Fruit fly (Drosophila melanogaster) whole organism, embryonic: ENCODE data around the gene ps.

Source experiments
- ATbp ChIP-seq: fragments of 200-800 bp; sonication (Bioruptor generic); optimal IDR thresholded peaks from 2 replicates; lab custom pipeline; 2017; ENCODE audit warnings: missing biosample characterization, mild to moderate bottlenecking, missing genetic modification characterization, missing genetic modification reagents
- Antp ChIP-seq: fragments of 200-800 bp; sonication (Bioruptor generic); optimal IDR thresholded peaks from 3 replicates; lab custom pipeline; 2016; ENCODE audit warnings: missing biosample characterization, missing genetic modification characterization
- Blimp-1 ChIP-seq: fragments of 200-800 bp; sonication (Bioruptor generic); optimal IDR thresholded peaks from 3 replicates; lab custom pipeline; 2018; ENCODE audit warnings: missing biosample characterization, missing genetic modification characterization, mild to moderate bottlenecking, moderate library complexity, missing genetic modification reagents
- CG10147 ChIP-seq: fragments of 200-800 bp; sonication (Bioruptor generic); optimal IDR thresholded peaks from 2 replicates; lab custom pipeline; 2019; ENCODE audit warnings: missing biosample characterization, mild to moderate bottlenecking, missing genetic modification characterization, moderate library complexity
- CG11723 ChIP-seq: fragments of 200-800 bp; sonication (Bioruptor generic); optimal IDR thresholded peaks from 2 replicates; lab custom pipeline; 2017; ENCODE audit warnings: missing biosample characterization, mild to moderate bottlenecking, missing genetic modification characterization
- CG13123 ChIP-seq: fragments of 200-800 bp; sonication (Bioruptor generic); optimal IDR thresholded peaks from 2 replicates; lab custom pipeline; 2016; ENCODE audit warnings: missing biosample characterization, missing genetic modification characterization
- CG13775 ChIP-seq: fragments of 200-800 bp; sonication (Bioruptor generic); optimal IDR thresholded peaks from 3 replicates; lab custom pipeline; 2017; ENCODE audit warnings: missing biosample characterization, mild to moderate bottlenecking, missing genetic modification characterization
- CG14050 ChIP-seq: fragments of 200-800 bp; sonication (Bioruptor generic); IDR thresholded peaks from 3 replicates; pipeline ENCODE4 v1.3.6; 2022; ENCODE audit warnings: missing biosample characterization, missing genetic modification characterization
- CG14441 ChIP-seq: fragments of 200-800 bp; sonication (Bioruptor generic); IDR thresholded peaks from 2 replicates; pipeline ENCODE4 v1.3.6; 2022; ENCODE audit warnings: missing biosample characterization, missing genetic modification characterization
- CG17359 ChIP-seq: fragments of 200-800 bp; sonication (Bioruptor generic); optimal IDR thresholded peaks from 3 replicates; lab custom pipeline; 2018; ENCODE audit warnings: missing biosample characterization, mild to moderate bottlenecking, missing genetic modification characterization, moderate library complexity
- CG17385 ChIP-seq: fragments of 200-800 bp; sonication (Bioruptor generic); optimal IDR thresholded peaks from 3 replicates; lab custom pipeline; 2018; ENCODE audit warnings: missing biosample characterization, mild to moderate bottlenecking, missing genetic modification characterization
- CG18764 ChIP-seq: fragments of 200-800 bp; sonication (Bioruptor generic); optimal IDR thresholded peaks from 3 replicates; lab custom pipeline; 2016; ENCODE audit warnings: missing biosample characterization, missing genetic modification characterization
- CG2712 ChIP-seq: fragments of 200-800 bp; optimal IDR thresholded peaks from 3 replicates; lab custom pipeline; 2019; ENCODE audit warnings: missing biosample characterization, mild to moderate bottlenecking, missing genetic modification characterization, moderate library complexity
- CG31365 ChIP-seq: fragments of 200-800 bp; sonication (Bioruptor generic); optimal IDR thresholded peaks from 2 replicates; lab custom pipeline; 2018; ENCODE audit warnings: missing biosample characterization, mild to moderate bottlenecking, missing genetic modification characterization
- CG31388 ChIP-seq: fragments of 200-800 bp; sonication (Bioruptor generic); optimal IDR thresholded peaks from 2 replicates; lab custom pipeline; 2016; ENCODE audit warnings: missing biosample characterization, missing genetic modification characterization
- CG34422 ChIP-seq: fragments of 200-800 bp; sonication (Bioruptor generic); IDR thresholded peaks from 3 replicates; pipeline ENCODE4 v1.3.6; 2022; ENCODE audit warnings: missing biosample characterization, missing genetic modification characterization
- CG6272 ChIP-seq: fragments of 200-800 bp; sonication (Bioruptor generic); IDR thresholded peaks from 2 replicates; pipeline ENCODE4 v1.3.6; 2022; ENCODE audit warnings: missing biosample characterization, missing genetic modification characterization
- CG6683 ChIP-seq: fragments of 200-800 bp; sonication (Bioruptor generic); optimal IDR thresholded peaks from 2 replicates; lab custom pipeline; 2017; ENCODE audit warnings: missing biosample characterization, mild to moderate bottlenecking, missing genetic modification characterization, missing genetic modification reagents
- CG8089 ChIP-seq: fragments of 200-800 bp; sonication (Bioruptor generic); optimal IDR thresholded peaks from 3 replicates; lab custom pipeline; 2016; ENCODE audit warnings: missing biosample characterization, missing genetic modification characterization
- CG8944 ChIP-seq: fragments of 200-800 bp; sonication (Bioruptor generic); optimal IDR thresholded peaks from 3 replicates; lab custom pipeline; 2016; ENCODE audit warnings: missing biosample characterization, missing genetic modification characterization
- CG9215 ChIP-seq: fragments of 200-800 bp; sonication (Bioruptor generic); IDR thresholded peaks from 2 replicates; pipeline ENCODE4 v1.3.6; 2022; ENCODE audit warnings: missing biosample characterization, missing genetic modification characterization
- CG9876 ChIP-seq: fragments of 200-800 bp; sonication (Bioruptor generic); optimal IDR thresholded peaks from 2 replicates; lab custom pipeline; 2016; ENCODE audit warnings: missing biosample characterization, missing genetic modification characterization
- Camta ChIP-seq: fragments of 200-800 bp; sonication (Bioruptor generic); optimal IDR thresholded peaks from 2 replicates; lab custom pipeline; 2016; ENCODE audit warnings: missing biosample characterization, missing genetic modification characterization
- Dad ChIP-seq: fragments of 200-800 bp; sonication (Bioruptor generic); optimal IDR thresholded peaks from 3 replicates; lab custom pipeline; 2016; ENCODE audit warnings: missing biosample characterization, missing genetic modification characterization
- Eip74EF ChIP-seq, 2 experiments: fragments of 200-800 bp in 1 of 2; fragments of >200 bp in 1 of 2; sonication (Bioruptor generic) in 1 of 2; optimal IDR thresholded peaks; 2 replicates each; lab custom pipeline; 2017 to 2019; ENCODE audit warnings: missing biosample characterization in 2 of 2, missing genetic modification characterization in 2 of 2, mild to moderate bottlenecking in 1 of 2, moderate library complexity in 1 of 2
- HLHmδ ChIP-seq: fragments of 200-800 bp; sonication (Bioruptor generic); optimal IDR thresholded peaks from 2 replicates; lab custom pipeline; 2018; ENCODE audit warnings: missing biosample characterization, mild to moderate bottlenecking, missing genetic modification characterization, moderate library complexity
- Hsf ChIP-seq: fragments of 200-800 bp; sonication (Bioruptor generic); optimal IDR thresholded peaks from 3 replicates; lab custom pipeline; 2016; ENCODE audit warnings: missing biosample characterization, missing genetic modification characterization
- MTF-1 ChIP-seq: fragments of 200-800 bp; sonication (Bioruptor generic); optimal IDR thresholded peaks from 2 replicates; lab custom pipeline; 2018; ENCODE audit warnings: missing biosample characterization, mild to moderate bottlenecking, missing genetic modification characterization, borderline replicate concordance
- Ravus ChIP-seq: fragments of 200-800 bp; sonication (Bioruptor generic); IDR thresholded peaks from 2 replicates; pipeline ENCODE4 v1.3.6; 2022; ENCODE audit warnings: missing biosample characterization, missing genetic modification characterization
- Sox102F ChIP-seq: fragments of 200-800 bp; sonication (Bioruptor generic); optimal IDR thresholded peaks from 2 replicates; lab custom pipeline; 2018; ENCODE audit warnings: missing biosample characterization, mild to moderate bottlenecking, missing genetic modification characterization, moderate library complexity
- Usf ChIP-seq: fragments of 200-800 bp; sonication (Bioruptor generic); optimal IDR thresholded peaks from 2 replicates; lab custom pipeline; 2017; ENCODE audit warnings: missing genotype, missing biosample characterization, missing genetic modification characterization
- ab ChIP-seq: fragments of 200-800 bp; sonication (Bioruptor generic); optimal IDR thresholded peaks from 2 replicates; lab custom pipeline; 2016; ENCODE audit warnings: missing biosample characterization, missing genetic modification characterization
- amos ChIP-seq: fragments of 200-800 bp; sonication (Bioruptor generic); IDR thresholded peaks from 2 replicates; pipeline ENCODE4 v1.3.6; 2022; ENCODE audit warnings: missing biosample characterization, missing genetic modification characterization; ENCODE audit not compliant: partially characterized antibody
- bigmax ChIP-seq: fragments of 200-800 bp; sonication (Bioruptor generic); optimal IDR thresholded peaks from 2 replicates; lab custom pipeline; 2018; ENCODE audit warnings: missing biosample characterization, mild to moderate bottlenecking, missing genetic modification characterization
- bsh ChIP-seq, 2 experiments: fragments of 200-800 bp; sonication (Bioruptor generic); optimal IDR thresholded peaks; 2 replicates each; lab custom pipeline; 2017 to 2018; ENCODE audit warnings: mild to moderate bottlenecking in 2 of 2, missing biosample characterization in 2 of 2, missing genetic modification characterization in 2 of 2, moderate library complexity in 1 of 2
- cas ChIP-seq: fragments of 200-800 bp; sonication (Bioruptor generic); IDR thresholded peaks from 2 replicates; pipeline ENCODE4 v1.3.6; 2022; ENCODE audit warnings: missing biosample characterization, missing genetic modification characterization
- chm ChIP-seq: fragments of 200-800 bp; sonication (Bioruptor generic); IDR thresholded peaks from 2 replicates; pipeline ENCODE4 v1.3.6; 2022; ENCODE audit warnings: missing biosample characterization, missing genetic modification characterization
- cwo ChIP-seq: fragments of 200-800 bp; sonication (Bioruptor generic); optimal IDR thresholded peaks from 3 replicates; lab custom pipeline; 2017; ENCODE audit warnings: missing biosample characterization, missing genetic modification characterization, mild to moderate bottlenecking, moderate library complexity, missing genetic modification reagents
- dm ChIP-seq: fragments of 200-800 bp; sonication (Bioruptor generic); optimal IDR thresholded peaks from 3 replicates; lab custom pipeline; 2016; ENCODE audit warnings: missing biosample characterization, missing genetic modification characterization
- dmrt11E ChIP-seq: fragments of 200-800 bp; sonication (Bioruptor generic); optimal IDR thresholded peaks from 3 replicates; lab custom pipeline; 2018; ENCODE audit warnings: missing biosample characterization, mild to moderate bottlenecking, missing genetic modification characterization, moderate library complexity
- gsb ChIP-seq: fragments of 200-800 bp; sonication (Bioruptor generic); IDR thresholded peaks from 2 replicates; pipeline ENCODE4 v1.3.6; 2022; ENCODE audit warnings: missing biosample characterization, missing genetic modification characterization
- her ChIP-seq: fragments of 200-800 bp; sonication (Bioruptor generic); optimal IDR thresholded peaks from 2 replicates; lab custom pipeline; 2016; ENCODE audit warnings: missing biosample characterization, missing genetic modification characterization
- jigr1 ChIP-seq: fragments of 200-800 bp; sonication (Bioruptor generic); IDR thresholded peaks from 3 replicates; pipeline ENCODE4 v1.3.6; 2022; ENCODE audit warnings: missing biosample characterization, missing genetic modification characterization
- jing ChIP-seq: fragments of 200-800 bp; sonication (Bioruptor generic); optimal IDR thresholded peaks from 2 replicates; lab custom pipeline; 2018; ENCODE audit warnings: missing biosample characterization, mild to moderate bottlenecking, missing genetic modification characterization
- pum ChIP-seq: fragments of 200-800 bp; sonication (Bioruptor generic); optimal IDR thresholded peaks from 2 replicates; lab custom pipeline; 2016; ENCODE audit warnings: missing biosample characterization, missing genetic modification characterization
- pzg ChIP-seq: fragments of 200-800 bp; sonication (Bioruptor generic); optimal IDR thresholded peaks from 3 replicates; lab custom pipeline; 2018; ENCODE audit warnings: missing biosample characterization, mild to moderate bottlenecking, missing genetic modification characterization, moderate library complexity
- sc ChIP-seq, 3 experiments: fragments of >200 bp in 2 of 3; fragments of 200-800 bp in 1 of 3; sonication (Bioruptor generic) in 1 of 3; optimal IDR thresholded peaks; 2 replicates in 2 of 3; 3 replicates in 1 of 3; lab custom pipeline; 2017; ENCODE audit warnings: mild to moderate bottlenecking in 1 of 3, missing biosample characterization in 1 of 3, missing genetic modification characterization in 1 of 3, missing genetic modification reagents in 1 of 3
- sens ChIP-seq: fragments of 200-800 bp; sonication (Bioruptor generic); peaks from one replicate; lab custom pipeline; 2016; ENCODE audit warnings: missing biosample characterization, missing genetic modification characterization
- sqz ChIP-seq: fragments of 200-800 bp; sonication (Bioruptor generic); optimal IDR thresholded peaks from 3 replicates; lab custom pipeline; 2018; ENCODE audit warnings: missing biosample characterization, mild to moderate bottlenecking, missing genetic modification characterization
- twi ChIP-seq: fragments of 200-800 bp; optimal IDR thresholded peaks from 2 replicates; lab custom pipeline; 2019; ENCODE audit warnings: missing biosample characterization, mild to moderate bottlenecking, missing genetic modification characterization, moderate library complexity
- zfh2 ChIP-seq: fragments of 200-800 bp; sonication (Bioruptor generic); optimal IDR thresholded peaks from 2 replicates; lab custom pipeline; 2016; ENCODE audit warnings: missing biosample characterization, missing genetic modification characterization

Gene ps

DNA sequence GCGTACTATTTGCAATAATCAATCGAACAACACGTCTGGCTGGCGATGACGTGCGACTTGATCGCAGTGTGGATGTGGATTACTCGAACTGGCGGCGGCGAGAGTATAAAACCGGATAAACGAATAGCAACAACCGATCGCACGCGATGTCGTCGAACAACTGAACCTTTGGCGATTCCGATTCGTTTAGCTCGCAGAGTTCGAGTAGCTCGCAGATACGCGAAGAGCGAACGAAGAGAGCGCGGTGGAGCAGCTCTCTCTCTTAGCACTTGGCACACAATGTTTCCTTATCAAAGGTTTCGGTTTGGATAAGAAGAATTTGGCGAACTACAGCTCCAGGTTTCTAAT lies 84.7 kb downstream of the ps start, which contains the start of gene RhoL (continued):
- no peak for TF ChIP-seq CG17359
- TF ChIP-seq Usf (GFP tag; lab: Kevin White, UChicago): no peak
- peak; percentile 7 for TF ChIP-seq cwo (GFP tag; lab: Kevin White, UChicago)
- no peak for TF ChIP-seq sc (optimal IDR thresholded peaks at IDR 0.05; lab: Kevin White, UChicago)
- TF ChIP-seq sc (GFP tag; optimal IDR thresholded peaks at IDR 0.05; lab: Kevin White, UChicago): no peak
- no peak for TF ChIP-seq CG31365
- TF ChIP-seq CG8089 (GFP tag; lab: Kevin White, UChicago): no peak
- no peak for TF ChIP-seq ab (GFP tag; lab: Kevin White, UChicago)
- TF ChIP-seq CG6272 (GFP tag; lab: Robert Waterston, UW): no peak
- no peak for TF ChIP-seq jigr1
- no peak for TF ChIP-seq sqz (GFP tag; lab: Kevin White, UChicago)
- TF ChIP-seq HLHmδ (GFP tag; lab: Kevin White, UChicago): peak; percentile 90
- peak; percentile 83 for TF ChIP-seq sens (GFP tag; lab: Kevin White, UChicago)
- no peak for TF ChIP-seq CG10147 (GFP tag; lab: Kevin White, UChicago)
- TF ChIP-seq dmrt11E (tag; lab: Kevin White, UChicago): no peak
- TF ChIP-seq bigmax (GFP tag; lab: Kevin White, UChicago): no peak
- no peak for TF ChIP-seq Camta (GFP tag; lab: Kevin White, UChicago)
- TF ChIP-seq amos: no peak; the same call in 1 of the 2 replicates
- TF ChIP-seq CG14050 (GFP tag; lab: Robert Waterston, UW): no peak
- TF ChIP-seq CG6683: no peak
- no peak for TF ChIP-seq twi (tag; lab: Kevin White, UChicago)
- no peak for TF ChIP-seq gsb (GFP tag; lab: Robert Waterston, UW)
- TF ChIP-seq CG18764 (GFP tag; lab: Kevin White, UChicago): no peak
- no peak for TF ChIP-seq Blimp-1 (GFP tag; lab: Kevin White, UChicago)
- peak; percentile 39 for TF ChIP-seq Dad (GFP tag; lab: Kevin White, UChicago)
- TF ChIP-seq CG2712 (tag; lab: Kevin White, UChicago): peak; percentile 27
- TF ChIP-seq zfh2 (GFP tag; lab: Kevin White, UChicago): no peak
- no peak for TF ChIP-seq CG9876 (GFP tag; lab: Kevin White, UChicago)
- no peak for TF ChIP-seq Antp (GFP tag; lab: Kevin White, UChicago)
- no peak for TF ChIP-seq ATbp (GFP tag; lab: Kevin White, UChicago)
- TF ChIP-seq CG17385: peak; percentile 43
- TF ChIP-seq Eip74EF (GFP tag; optimal IDR thresholded peaks at IDR 0.05; lab: Kevin White, UChicago): peak in 1 of 2 experiments; percentile 23
- no peak for TF ChIP-seq CG13123 (GFP tag; lab: Kevin White, UChicago)
- TF ChIP-seq pzg (GFP tag; lab: Kevin White, UChicago): no peak
- peak; percentile 39; the same call in 1 of the 3 replicates for TF ChIP-seq CG34422
- no peak for TF ChIP-seq CG9215 (GFP tag; lab: Robert Waterston, UW)
- TF ChIP-seq pum: no peak
- TF ChIP-seq CG11723 (GFP tag; lab: Kevin White, UChicago): no peak
- TF ChIP-seq CG31388 (GFP tag; lab: Kevin White, UChicago): no peak
- no peak for TF ChIP-seq jing (GFP tag; lab: Kevin White, UChicago)
- TF ChIP-seq cas: no peak
- no peak for TF ChIP-seq CG13775 (GFP tag; lab: Kevin White, UChicago)
- no peak for TF ChIP-seq Hsf (GFP tag; lab: Kevin White, UChicago)
- TF ChIP-seq Ravus (GFP tag; lab: Robert Waterston, UW): no peak
- no peak for TF ChIP-seq MTF-1 (GFP tag; lab: Kevin White, UChicago)
- TF ChIP-seq dm (GFP tag; lab: Kevin White, UChicago): no peak
- no peak for TF ChIP-seq CG8944
- no peak for TF ChIP-seq bsh (GFP tag; optimal IDR thresholded peaks at IDR 0.05; lab: Kevin White, UChicago)
- TF ChIP-seq CG14441 (GFP tag; lab: Robert Waterston, UW): no peak
- peak; percentile 67 for TF ChIP-seq chm (GFP tag; lab: Robert Waterston, UW)
- TF ChIP-seq her (GFP tag; lab: Kevin White, UChicago): peak; percentile 50
- no peak for TF ChIP-seq Sox102F (GFP tag; lab: Kevin White, UChicago)
